Fruit fly (Drosophila melanogaster) whole organism, prepupa: ENCODE data around the gene CG13398.

Source experiments
- Blimp-1 ChIP-seq: fragments of 200-800 bp; sonication (Bioruptor generic); optimal IDR thresholded peaks from 3 replicates; lab custom pipeline; 2017; ENCODE audit warnings: missing biosample characterization, missing genetic modification characterization, mild to moderate bottlenecking, moderate library complexity, missing genetic modification reagents
- CG11762 ChIP-seq: fragments of 200-800 bp; sonication (Bioruptor generic); optimal IDR thresholded peaks from 3 replicates; lab custom pipeline; 2016; ENCODE audit warnings: missing biosample characterization, missing genetic modification characterization; ENCODE audit not compliant: insufficient read depth
- CG11902 ChIP-seq: fragments of 200-800 bp; sonication (Bioruptor generic); optimal IDR thresholded peaks from 3 replicates; lab custom pipeline; 2016; ENCODE audit warnings: missing biosample characterization, missing genetic modification characterization
- CG1621 ChIP-seq: fragments of 200-800 bp; sonication (Bioruptor generic); optimal IDR thresholded peaks from 3 replicates; lab custom pipeline; 2018; ENCODE audit warnings: missing biosample characterization, mild to moderate bottlenecking, missing genetic modification characterization
- CG16779 ChIP-seq: fragments of 200-800 bp; sonication (Bioruptor generic); optimal IDR thresholded peaks from 3 replicates; lab custom pipeline; 2017; ENCODE audit warnings: missing biosample characterization, mild to moderate bottlenecking, missing genetic modification characterization
- CG3032 ChIP-seq: fragments of 200-800 bp; optimal IDR thresholded peaks from 2 replicates; lab custom pipeline; 2019; ENCODE audit warnings: missing biosample characterization, mild to moderate bottlenecking, missing genetic modification characterization, moderate library complexity
- CG31627 ChIP-seq: fragments of 200-800 bp; sonication (Bioruptor generic); optimal IDR thresholded peaks from 3 replicates; lab custom pipeline; 2016; ENCODE audit warnings: missing biosample characterization, missing genetic modification characterization
- CG32006 ChIP-seq: fragments of 200-800 bp; sonication (Bioruptor generic); optimal IDR thresholded peaks from 3 replicates; lab custom pipeline; 2017; ENCODE audit warnings: missing biosample characterization, mild to moderate bottlenecking, missing genetic modification characterization
- CG34406 ChIP-seq: fragments of 200-800 bp; sonication (Bioruptor generic); optimal IDR thresholded peaks from 3 replicates; lab custom pipeline; 2016; ENCODE audit warnings: missing biosample characterization, missing genetic modification characterization
- CG3919 ChIP-seq: fragments of 200-800 bp; sonication (Bioruptor generic); optimal IDR thresholded peaks from 3 replicates; lab custom pipeline; 2016; ENCODE audit warnings: missing biosample characterization, missing genetic modification characterization
- CG6276 ChIP-seq: fragments of 200-800 bp; sonication (Bioruptor generic); optimal IDR thresholded peaks from 2 replicates; lab custom pipeline; 2017; ENCODE audit warnings: missing biosample characterization, mild to moderate bottlenecking, missing genetic modification characterization
- CG6808 ChIP-seq: fragments of 200-800 bp; sonication (Bioruptor generic); optimal IDR thresholded peaks from 3 replicates; lab custom pipeline; 2017; ENCODE audit warnings: missing biosample characterization, missing genetic modification characterization, mild to moderate bottlenecking, moderate library complexity, missing genetic modification reagents
- CG6854 ChIP-seq: fragments of 200-800 bp; sonication (Bioruptor generic); optimal IDR thresholded peaks from 2 replicates; lab custom pipeline; 2017; ENCODE audit warnings: missing biosample characterization, mild to moderate bottlenecking, missing genetic modification characterization
- CG7368 ChIP-seq: fragments of 200-800 bp; sonication (Bioruptor generic); optimal IDR thresholded peaks from 3 replicates; lab custom pipeline; 2016; ENCODE audit warnings: missing biosample characterization, missing genetic modification characterization
- CG8119 ChIP-seq: fragments of 200-800 bp; sonication (Bioruptor generic); IDR thresholded peaks from 3 replicates; pipeline ENCODE4 v1.3.6; 2022; ENCODE audit warnings: missing biosample characterization, missing genetic modification characterization
- CG9139 ChIP-seq: fragments of 200-800 bp; sonication (Bioruptor generic); optimal IDR thresholded peaks from 3 replicates; lab custom pipeline; 2017; ENCODE audit warnings: missing biosample characterization, mild to moderate bottlenecking, missing genetic modification characterization
- Eip75B ChIP-seq: fragments of 200-800 bp; sonication (Bioruptor generic); optimal IDR thresholded peaks from 3 replicates; lab custom pipeline; 2016; ENCODE audit warnings: missing biosample characterization, missing genetic modification characterization
- Eip78C ChIP-seq: fragments of 200-800 bp; sonication (Bioruptor generic); peaks from one replicate; lab custom pipeline; 2016; ENCODE audit warnings: missing biosample characterization, missing genetic modification characterization
- Eip93F ChIP-seq: fragments of 200-800 bp; sonication (Bioruptor generic); optimal IDR thresholded peaks from 2 replicates; lab custom pipeline; 2016; ENCODE audit warnings: missing biosample characterization, mild to moderate bottlenecking, missing genetic modification characterization
- Ets21C ChIP-seq: fragments of 200-800 bp; sonication (Bioruptor generic); optimal IDR thresholded peaks from 3 replicates; lab custom pipeline; 2016; ENCODE audit warnings: missing biosample characterization, missing genetic modification characterization
- Gug ChIP-seq: fragments of 200-800 bp; sonication (Bioruptor generic); IDR thresholded peaks from 2 replicates; pipeline ENCODE4 v1.3.6; 2022; ENCODE audit warnings: missing biosample characterization, missing genetic modification characterization
- Hr38 ChIP-seq: sonication (Bioruptor generic); optimal IDR thresholded peaks from 2 replicates; lab custom pipeline; 2016; ENCODE audit warnings: missing biosample characterization, missing genetic modification characterization
- Hr39 ChIP-seq: fragments of 200-800 bp; sonication (Bioruptor generic); optimal IDR thresholded peaks from 2 replicates; lab custom pipeline; 2016; ENCODE audit warnings: missing biosample characterization, missing genetic modification characterization
- Hr4 ChIP-seq: fragments of 200-800 bp; sonication (Bioruptor generic); optimal IDR thresholded peaks from 3 replicates; lab custom pipeline; 2016; ENCODE audit warnings: missing biosample characterization, missing genetic modification characterization
- Lpt ChIP-seq: fragments of 200-800 bp; sonication (Bioruptor generic); optimal IDR thresholded peaks from 3 replicates; lab custom pipeline; 2016; ENCODE audit warnings: missing biosample characterization, missing genetic modification characterization
- Met ChIP-seq: fragments of 200-800 bp; sonication (Bioruptor generic); optimal IDR thresholded peaks from 3 replicates; lab custom pipeline; 2016; ENCODE audit warnings: missing biosample characterization, missing genetic modification characterization
- OdsH ChIP-seq: fragments of 200-800 bp; sonication (Bioruptor generic); optimal IDR thresholded peaks from 3 replicates; lab custom pipeline; 2016; ENCODE audit warnings: missing biosample characterization, missing genetic modification characterization
- Smox ChIP-seq: fragments of 200-800 bp; sonication (Bioruptor generic); optimal IDR thresholded peaks from 3 replicates; lab custom pipeline; 2016; ENCODE audit warnings: missing biosample characterization, missing genetic modification characterization
- dac ChIP-seq: fragments of 200-800 bp; sonication (Bioruptor generic); optimal IDR thresholded peaks from 2 replicates; lab custom pipeline; 2017; ENCODE audit warnings: missing biosample characterization, mild to moderate bottlenecking, missing genetic modification characterization
- dsx ChIP-seq: fragments of 200-800 bp; optimal IDR thresholded peaks from 3 replicates; lab custom pipeline; 2019; ENCODE audit warnings: missing biosample characterization, mild to moderate bottlenecking, missing genetic modification characterization, moderate library complexity; ENCODE audit not compliant: poor library complexity, severe bottlenecking
- eg ChIP-seq: fragments of 200-800 bp; sonication (Bioruptor generic); IDR thresholded peaks from 3 replicates; pipeline ENCODE4 v1.3.6; 2022; ENCODE audit warnings: missing biosample characterization, missing genetic modification characterization
- fd59A ChIP-seq: fragments of 200-800 bp; sonication (Bioruptor generic); optimal IDR thresholded peaks from 2 replicates; lab custom pipeline; 2017; ENCODE audit warnings: missing biosample characterization, mild to moderate bottlenecking, missing genetic modification characterization, missing genetic modification reagents
- fd85E ChIP-seq: fragments of 200-800 bp; sonication (Bioruptor generic); optimal IDR thresholded peaks from 3 replicates; lab custom pipeline; 2016; ENCODE audit warnings: missing biosample characterization, missing genetic modification characterization
- lz ChIP-seq: fragments of 200-800 bp; sonication (Bioruptor generic); optimal IDR thresholded peaks from 3 replicates; lab custom pipeline; 2016; ENCODE audit warnings: missing biosample characterization, missing genetic modification characterization
- net ChIP-seq: fragments of 200-800 bp; sonication (Bioruptor generic); optimal IDR thresholded peaks from 3 replicates; lab custom pipeline; 2016; ENCODE audit warnings: missing biosample characterization, missing genetic modification characterization
- pdm3 ChIP-seq: fragments of 200-800 bp; sonication (Bioruptor generic); optimal IDR thresholded peaks from 3 replicates; lab custom pipeline; 2016; ENCODE audit warnings: missing biosample characterization, missing genetic modification characterization
- salr ChIP-seq, 2 experiments: fragments of 200-800 bp; sonication (Bioruptor generic); optimal IDR thresholded peaks; 3 replicates each; lab custom pipeline; 2016 to 2018; ENCODE audit warnings: missing biosample characterization in 2 of 2, missing genetic modification characterization in 2 of 2, mild to moderate bottlenecking in 1 of 2
- ss ChIP-seq, 2 experiments: fragments of 200-800 bp; sonication (Bioruptor generic); optimal IDR thresholded peaks; 2 replicates in 1 of 2; 3 replicates in 1 of 2; lab custom pipeline; 2017 to 2018; ENCODE audit warnings: mild to moderate bottlenecking in 2 of 2, missing biosample characterization in 2 of 2, missing genetic modification characterization in 2 of 2, moderate library complexity in 1 of 2
- vri ChIP-seq: fragments of 200-800 bp; sonication (Bioruptor generic); optimal IDR thresholded peaks from 3 replicates; lab custom pipeline; 2016; ENCODE audit warnings: missing biosample characterization, mild to moderate bottlenecking, missing genetic modification characterization

Gene CG13398

DNA sequence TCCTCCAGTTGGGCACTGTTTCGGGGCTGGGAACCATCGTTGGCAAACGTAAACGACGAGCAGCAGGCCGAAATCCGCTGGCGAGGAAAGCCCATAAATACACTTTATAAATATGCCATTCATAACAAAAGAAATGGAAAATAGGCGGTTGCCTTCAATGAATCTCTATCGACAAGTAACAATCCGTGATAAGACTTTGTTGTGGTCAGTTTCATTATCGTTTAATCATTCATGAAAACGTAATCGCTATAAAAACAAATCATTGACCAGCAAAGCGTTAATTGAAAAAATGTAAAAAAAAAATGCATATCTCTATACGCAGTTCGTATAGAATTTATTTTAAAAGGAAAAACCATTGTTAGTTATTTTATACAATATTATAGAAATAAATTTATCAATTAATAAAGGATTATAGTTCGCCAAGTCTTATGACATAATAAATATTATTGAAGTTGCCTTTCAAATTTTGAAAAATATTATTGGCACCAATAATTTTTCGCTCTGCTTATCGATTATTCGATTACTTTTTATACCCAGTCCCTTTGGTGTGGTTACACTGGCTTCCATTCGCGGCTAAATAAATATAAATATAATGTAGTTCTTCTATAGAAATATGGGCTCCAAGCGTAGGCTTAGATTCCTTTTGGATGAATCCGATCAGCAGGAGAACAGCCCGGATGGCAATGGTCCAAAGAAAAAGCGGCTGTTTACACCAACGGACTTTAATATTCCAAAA lies 15.0 kb downstream of the CG13398 start, which contains the start of gene CG31898:
Gene CG31898 (plus strand): TSS at position 559 of the 736 bp plus-strand sequence.
- TF ChIP-seq fd59A (GFP tag; lab: Kevin White, UChicago) (no peak), Gug (GFP tag; lab: Robert Waterston, UW) (no peak), fd85E (no peak), CG6854 (GFP tag; lab: Kevin White, UChicago) (no peak), vri (GFP tag; lab: Kevin White, UChicago) (peak; percentile 87), salr (GFP tag; optimal IDR thresholded peaks at IDR 0.05; lab: Kevin White, UChicago) (no peak)

DNA sequence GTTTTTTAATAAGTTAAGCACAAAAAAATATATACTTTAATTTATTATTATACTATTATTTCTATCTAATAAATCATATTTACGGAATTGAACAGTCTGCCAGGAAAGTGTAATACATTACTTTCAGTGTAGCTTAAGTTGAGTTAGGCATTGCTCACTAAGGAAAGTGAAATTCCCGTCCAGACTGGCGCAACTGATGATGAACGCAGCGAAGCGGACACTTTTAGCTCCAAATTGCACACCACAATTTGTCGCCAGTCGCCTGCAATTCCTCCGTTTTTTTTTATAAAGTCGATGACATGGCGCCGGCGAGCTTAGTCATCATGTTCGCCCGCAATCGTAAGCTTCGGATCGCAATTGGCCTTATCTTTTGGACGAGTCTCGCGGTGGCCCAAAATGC lies 16.3 kb downstream of the CG13398 start, which contains the start of gene CG13386:
Gene CG13386 (plus strand): TSS at position 301 of the 400 bp plus-strand sequence.
- no peak for TF ChIP-seq dac (GFP tag; lab: Kevin White, UChicago)
- no peak for TF ChIP-seq CG6854 (GFP tag; lab: Kevin White, UChicago)
- TF ChIP-seq CG3919 (GFP tag; lab: Kevin White, UChicago) = no peak
- TF ChIP-seq CG8119 (GFP tag; lab: Robert Waterston, UW) = no peak
- TF ChIP-seq pdm3 = no peak
- no peak for TF ChIP-seq CG32006 (GFP tag; lab: Kevin White, UChicago)
- TF ChIP-seq Hr38 (GFP tag; lab: Kevin White, UChicago) = no peak
- TF ChIP-seq ss (GFP tag; optimal IDR thresholded peaks at IDR 0.05; lab: Kevin White, UChicago) = no peak
- TF ChIP-seq Lpt (GFP tag; lab: Kevin White, UChicago) = no peak
- TF ChIP-seq CG3032 (tag; lab: Kevin White, UChicago) = no peak
- no peak for TF ChIP-seq CG34406
- TF ChIP-seq eg (GFP tag; lab: Robert Waterston, UW) = no peak
- no peak for TF ChIP-seq CG1621
- no peak for TF ChIP-seq CG7368
- TF ChIP-seq CG31627 = no peak
- no peak for TF ChIP-seq Hr4
- TF ChIP-seq vri (GFP tag; lab: Kevin White, UChicago) = no peak

DNA sequence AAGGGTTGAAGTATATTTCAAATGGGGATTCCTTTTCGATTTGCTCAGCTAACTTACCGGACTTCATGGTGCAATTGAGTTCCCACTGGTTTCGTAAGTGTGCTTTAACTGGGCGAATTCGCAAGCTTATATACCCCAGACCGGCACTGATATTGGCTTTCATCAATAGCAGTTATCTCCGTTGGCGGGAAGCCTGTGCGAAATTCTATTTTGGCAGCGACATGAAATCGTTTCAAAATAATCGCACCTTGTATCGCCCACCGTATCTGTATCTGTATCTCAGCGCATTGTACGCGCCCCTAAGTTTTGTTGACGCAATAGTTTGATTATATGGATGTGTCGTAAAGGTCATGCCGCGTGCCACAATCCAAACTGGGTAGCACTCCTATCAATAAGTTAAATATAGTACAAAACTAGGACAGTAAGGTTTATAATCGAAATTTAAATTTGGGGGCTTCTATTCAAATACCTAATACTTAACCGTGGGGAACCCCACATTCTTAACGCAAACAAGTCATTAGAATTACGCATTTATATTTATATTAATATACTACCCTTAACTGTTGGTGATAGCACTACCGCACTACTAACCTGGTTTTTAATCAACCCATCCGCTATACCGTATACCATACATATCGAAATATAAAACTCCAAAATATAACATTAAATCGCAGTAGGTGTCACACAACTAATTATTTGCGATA lies 18.9 kb downstream of the CG13398 start, which contains the start of the genes Peritrophin-15a and CG13385:
Gene Peritrophin-15a (minus strand): TSS at position 101 of the 704 bp plus-strand sequence.
Gene CG13385 (plus strand): TSS at position 654 of the 704 bp plus-strand sequence.
- TF ChIP-seq Hr4 (no peak), eg (GFP tag; lab: Robert Waterston, UW) (no peak), vri (GFP tag; lab: Kevin White, UChicago) (no peak), OdsH (GFP tag; lab: Kevin White, UChicago) (no peak), Eip75B (GFP tag; lab: Kevin White, UChicago) (no peak), Met (GFP tag; lab: Kevin White, UChicago) (no peak), fd59A (GFP tag; lab: Kevin White, UChicago) (no peak), CG11762 (GFP tag; lab: Kevin White, UChicago) (no peak), CG9139 (no peak), salr (GFP tag; optimal IDR thresholded peaks at IDR 0.05; lab: Kevin White, UChicago) (no peak), Eip93F (GFP tag; lab: Kevin White, UChicago) (no peak), dsx (GFP tag; lab: Kevin White, UChicago) (no peak), lz (no peak), Hr39 (GFP tag; lab: Kevin White, UChicago) (no peak), CG3032 (tag; lab: Kevin White, UChicago) (no peak)

DNA sequence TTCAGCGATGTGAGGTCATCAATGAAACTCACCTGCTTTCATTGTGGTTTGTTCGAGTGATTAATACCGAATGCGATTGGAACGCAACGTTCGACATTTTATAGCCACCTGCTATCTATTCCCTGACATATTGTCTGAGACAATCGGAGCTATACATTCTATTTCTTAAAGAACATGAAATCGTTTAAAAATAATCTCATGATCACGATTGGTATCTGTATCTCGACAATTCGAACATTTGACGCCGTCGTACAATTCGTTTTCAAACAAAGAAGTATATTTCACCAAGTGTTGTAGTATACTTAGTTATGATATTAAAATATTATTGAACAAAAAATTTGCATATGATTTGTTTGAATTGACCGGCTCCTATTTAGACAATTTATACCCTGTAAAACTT lies 20.2 kb downstream of the CG13398 start, which contains the start of gene Peritrophin-15b:
Gene Peritrophin-15b (minus strand): TSS at position 101 of the 400 bp plus-strand sequence.
- TF ChIP-seq CG6276 (GFP tag; lab: Kevin White, UChicago) (no peak), Eip78C (GFP tag; lab: Kevin White, UChicago) (no peak), CG6854 (GFP tag; lab: Kevin White, UChicago) (no peak), Smox (GFP tag; lab: Kevin White, UChicago) (no peak), Eip93F (GFP tag; lab: Kevin White, UChicago) (no peak), net (GFP tag; lab: Kevin White, UChicago) (no peak), CG6808 (no peak), CG16779 (tag; lab: Kevin White, UChicago) (no peak), CG11902 (no peak), CG32006 (GFP tag; lab: Kevin White, UChicago) (no peak), CG1621 (no peak), OdsH (GFP tag; lab: Kevin White, UChicago) (no peak), CG8119 (GFP tag; lab: Robert Waterston, UW) (no peak), Hr38 (GFP tag; lab: Kevin White, UChicago) (no peak), Blimp-1 (GFP tag; lab: Kevin White, UChicago) (no peak), salr (GFP tag; optimal IDR thresholded peaks at IDR 0.05; lab: Kevin White, UChicago) (no peak), Ets21C (GFP tag; lab: Kevin White, UChicago) (no peak)
